Fruit fly (Drosophila melanogaster) whole organism, adult: ENCODE data around the gene COX7AL2.
A peak's percentile ranks its signal among the peaks of the same experiment; 100 is the strongest.

Experiments
- CG11617 ChIP-seq: fragments of 200-800 bp; sonication (Bioruptor generic); optimal IDR thresholded peaks from 2 replicates; lab custom pipeline; 2017; ENCODE audit warnings: mild to moderate bottlenecking, missing biosample characterization, missing genetic modification reagents, missing genetic modification characterization
- CG12768 ChIP-seq: fragments of 200-800 bp; sonication (Bioruptor generic); optimal IDR thresholded peaks from 2 replicates; lab custom pipeline; 2017; ENCODE audit warnings: missing biosample characterization, missing genetic modification characterization, mild to moderate bottlenecking, moderate library complexity, missing genetic modification reagents
- CG14711 ChIP-seq: fragments of 200-800 bp; sonication (Bioruptor generic); optimal IDR thresholded peaks from 2 replicates; lab custom pipeline; 2018; ENCODE audit warnings: missing biosample characterization, mild to moderate bottlenecking, missing genetic modification characterization, moderate library complexity
- CG1620 ChIP-seq: fragments of 200-800 bp; sonication (Bioruptor generic); optimal IDR thresholded peaks from 2 replicates; lab custom pipeline; 2016; ENCODE audit warnings: missing biosample characterization, missing genetic modification characterization
- CG33017 ChIP-seq: fragments of 200-800 bp; sonication (Bioruptor generic); optimal IDR thresholded peaks from 2 replicates; lab custom pipeline; 2018; ENCODE audit warnings: missing biosample characterization, mild to moderate bottlenecking, missing genetic modification characterization, moderate library complexity
- CG5204 ChIP-seq: fragments of 200-800 bp; sonication (Bioruptor generic); optimal IDR thresholded peaks from 2 replicates; lab custom pipeline; 2016; ENCODE audit warnings: missing biosample characterization, missing genetic modification characterization
- CG7045 ChIP-seq: fragments of 200-800 bp; sonication (Bioruptor generic); optimal IDR thresholded peaks from 2 replicates; lab custom pipeline; 2017; ENCODE audit warnings: missing biosample characterization, mild to moderate bottlenecking, missing genetic modification characterization
- CG7101 ChIP-seq: fragments of 200-800 bp; sonication (Bioruptor generic); optimal IDR thresholded peaks from 2 replicates; lab custom pipeline; 2018; ENCODE audit warnings: missing biosample characterization, mild to moderate bottlenecking, missing genetic modification characterization, moderate library complexity
- Clk ChIP-seq: fragments of 200-800 bp; sonication (Bioruptor generic); optimal IDR thresholded peaks from 2 replicates; lab custom pipeline; 2017; ENCODE audit warnings: missing biosample characterization, missing genetic modification characterization
- Crg-1 ChIP-seq: fragments of 200-800 bp; sonication (Bioruptor generic); optimal IDR thresholded peaks from 2 replicates; lab custom pipeline; 2016; ENCODE audit warnings: missing biosample characterization, missing genetic modification characterization
- Hr96 ChIP-seq: fragments of 200-800 bp; sonication (Bioruptor generic); optimal IDR thresholded peaks from 2 replicates; lab custom pipeline; 2016; ENCODE audit warnings: missing biosample characterization, missing genetic modification characterization
- Mnt ChIP-seq: fragments of 200-800 bp; sonication (Bioruptor generic); optimal IDR thresholded peaks from 2 replicates; lab custom pipeline; 2016; ENCODE audit warnings: missing biosample characterization, mild to moderate bottlenecking, missing genetic modification characterization
- bab1 ChIP-seq: fragments of 200-800 bp; sonication (Bioruptor generic); optimal IDR thresholded peaks from 3 replicates; lab custom pipeline; 2019; ENCODE audit warnings: missing biosample characterization, mild to moderate bottlenecking, missing genetic modification characterization, moderate library complexity
- cic ChIP-seq: fragments of 200-800 bp; sonication (Bioruptor generic); optimal IDR thresholded peaks from 2 replicates; lab custom pipeline; 2017; ENCODE audit warnings: missing biosample characterization, mild to moderate bottlenecking, missing genetic modification characterization, moderate library complexity
- cnc ChIP-seq, 2 experiments: fragments of >200 bp; optimal IDR thresholded peaks; 2 replicates each; lab custom pipeline; 2017
- kay ChIP-seq: fragments of 200-800 bp; sonication (Bioruptor generic); peaks from one replicate; lab custom pipeline; 2016; ENCODE audit warnings: missing biosample characterization, missing genetic modification characterization, borderline replicate concordance
- ovo ChIP-seq: fragments of 200-800 bp; sonication (Bioruptor generic); optimal IDR thresholded peaks from 2 replicates; lab custom pipeline; 2016; ENCODE audit warnings: missing biosample characterization, missing genetic modification characterization
- pad ChIP-seq: fragments of 200-800 bp; sonication (Bioruptor generic); optimal IDR thresholded peaks from 3 replicates; lab custom pipeline; 2017; ENCODE audit warnings: missing biosample characterization, missing genetic modification characterization, mild to moderate bottlenecking, moderate library complexity, missing genetic modification reagents
- tj ChIP-seq: fragments of 200-800 bp; sonication (Bioruptor generic); optimal IDR thresholded peaks from 3 replicates; lab custom pipeline; 2017; ENCODE audit warnings: missing biosample characterization, mild to moderate bottlenecking, missing genetic modification characterization, moderate library complexity
- toe ChIP-seq: fragments of 200-800 bp; sonication (Bioruptor generic); optimal IDR thresholded peaks from 2 replicates; lab custom pipeline; 2016; ENCODE audit warnings: missing biosample characterization, missing genetic modification characterization

COX7AL2 gene

dm6 chr2L:2202018-2202852, 4.5 kb upstream of the COX7AL2 start:
- peak; percentile 100 for TF ChIP-seq CG7101 (tag; lab: Kevin White, UChicago)
- TF ChIP-seq CG5204 (GFP tag; lab: Kevin White, UChicago) = peak; percentile 100
- peak; percentile 99 for TF ChIP-seq CG14711
- peak; percentile 89 for TF ChIP-seq pad (GFP tag; lab: Kevin White, UChicago)
- peak; percentile 88 for TF ChIP-seq ovo (GFP tag; lab: Kevin White, UChicago)
- peak; percentile 99 for TF ChIP-seq Hr96 (GFP tag; lab: Kevin White, UChicago)
- peak; percentile 100 for TF ChIP-seq tj (GFP tag; lab: Kevin White, UChicago)
- TF ChIP-seq CG12768 (GFP tag; lab: Kevin White, UChicago) = peak; percentile 100
- peak; percentile 100 for TF ChIP-seq CG33017 (tag; lab: Kevin White, UChicago)
- peak; percentile 99 for TF ChIP-seq Crg-1 (GFP tag; lab: Kevin White, UChicago)
- TF ChIP-seq cnc (optimal IDR thresholded peaks at IDR 0.05; lab: Kevin White, UChicago) = no peak
- peak; percentile 95 for TF ChIP-seq cic (GFP tag; lab: Kevin White, UChicago)
- peak; percentile 96 for TF ChIP-seq Mnt
- TF ChIP-seq kay (GFP tag; lab: Kevin White, UChicago) = peak; percentile 97
- peak; percentile 99 for TF ChIP-seq toe
- TF ChIP-seq CG1620 (GFP tag; lab: Kevin White, UChicago) = peak; percentile 99
- peak; percentile 99 for TF ChIP-seq CG7045 (GFP tag; lab: Kevin White, UChicago)
- TF ChIP-seq bab1 (GFP tag; lab: Kevin White, UChicago) = peak; percentile 100
- peak; percentile 100 for TF ChIP-seq CG11617 (GFP tag; lab: Kevin White, UChicago)
- TF ChIP-seq Clk (GFP tag; lab: Kevin White, UChicago) = peak; percentile 99

DNA sequence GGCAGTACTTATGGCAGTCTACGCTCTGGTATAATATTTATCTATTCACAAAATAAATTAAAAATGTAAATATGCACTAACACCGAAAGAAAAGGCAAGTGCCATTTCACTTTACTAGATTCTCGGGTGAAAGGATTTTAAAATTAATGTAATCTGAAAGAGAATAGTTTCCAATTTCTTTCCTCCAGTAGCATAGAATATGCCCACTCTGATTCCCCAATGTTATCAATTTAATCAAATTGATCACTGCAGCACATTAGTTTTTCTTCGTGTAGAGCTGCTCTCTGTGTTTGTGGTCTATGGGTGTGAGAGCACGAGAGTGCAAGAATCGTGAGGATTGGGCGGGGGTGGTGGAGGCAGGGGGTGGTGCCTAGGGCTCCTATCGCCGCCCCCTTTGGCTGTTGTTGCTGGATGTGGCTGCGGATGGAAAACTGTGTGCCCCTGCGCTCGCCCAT, 3.4 kb upstream of the COX7AL2 start:
- TF ChIP-seq CG5204 (GFP tag; lab: Kevin White, UChicago) = peak; percentile 96
- TF ChIP-seq Clk (GFP tag; lab: Kevin White, UChicago) = peak; percentile 89
- TF ChIP-seq cic (GFP tag; lab: Kevin White, UChicago) = peak; percentile 69
- peak; percentile 75 for TF ChIP-seq pad (GFP tag; lab: Kevin White, UChicago)
- TF ChIP-seq toe = peak; percentile 97
- peak; percentile 97 for TF ChIP-seq kay (GFP tag; lab: Kevin White, UChicago)
- peak; percentile 94 for TF ChIP-seq CG33017 (tag; lab: Kevin White, UChicago)
- no peak for TF ChIP-seq cnc (optimal IDR thresholded peaks at IDR 0.05; lab: Kevin White, UChicago)
- TF ChIP-seq bab1 (GFP tag; lab: Kevin White, UChicago) = peak; percentile 85
- peak; percentile 91 for TF ChIP-seq Crg-1 (GFP tag; lab: Kevin White, UChicago)
- TF ChIP-seq CG7101 (tag; lab: Kevin White, UChicago) = peak; percentile 93
- peak; percentile 88 for TF ChIP-seq Hr96 (GFP tag; lab: Kevin White, UChicago)
- no peak for TF ChIP-seq tj (GFP tag; lab: Kevin White, UChicago)
- peak; percentile 96 for TF ChIP-seq CG11617 (GFP tag; lab: Kevin White, UChicago)
- peak; percentile 97 for TF ChIP-seq CG12768 (GFP tag; lab: Kevin White, UChicago)
- peak; percentile 96 for TF ChIP-seq CG7045 (GFP tag; lab: Kevin White, UChicago)
- peak; percentile 90 for TF ChIP-seq ovo (GFP tag; lab: Kevin White, UChicago)
- TF ChIP-seq CG14711 = peak; percentile 88
- TF ChIP-seq Mnt = peak; percentile 65
- TF ChIP-seq CG1620 (GFP tag; lab: Kevin White, UChicago) = peak; percentile 86

DNA sequence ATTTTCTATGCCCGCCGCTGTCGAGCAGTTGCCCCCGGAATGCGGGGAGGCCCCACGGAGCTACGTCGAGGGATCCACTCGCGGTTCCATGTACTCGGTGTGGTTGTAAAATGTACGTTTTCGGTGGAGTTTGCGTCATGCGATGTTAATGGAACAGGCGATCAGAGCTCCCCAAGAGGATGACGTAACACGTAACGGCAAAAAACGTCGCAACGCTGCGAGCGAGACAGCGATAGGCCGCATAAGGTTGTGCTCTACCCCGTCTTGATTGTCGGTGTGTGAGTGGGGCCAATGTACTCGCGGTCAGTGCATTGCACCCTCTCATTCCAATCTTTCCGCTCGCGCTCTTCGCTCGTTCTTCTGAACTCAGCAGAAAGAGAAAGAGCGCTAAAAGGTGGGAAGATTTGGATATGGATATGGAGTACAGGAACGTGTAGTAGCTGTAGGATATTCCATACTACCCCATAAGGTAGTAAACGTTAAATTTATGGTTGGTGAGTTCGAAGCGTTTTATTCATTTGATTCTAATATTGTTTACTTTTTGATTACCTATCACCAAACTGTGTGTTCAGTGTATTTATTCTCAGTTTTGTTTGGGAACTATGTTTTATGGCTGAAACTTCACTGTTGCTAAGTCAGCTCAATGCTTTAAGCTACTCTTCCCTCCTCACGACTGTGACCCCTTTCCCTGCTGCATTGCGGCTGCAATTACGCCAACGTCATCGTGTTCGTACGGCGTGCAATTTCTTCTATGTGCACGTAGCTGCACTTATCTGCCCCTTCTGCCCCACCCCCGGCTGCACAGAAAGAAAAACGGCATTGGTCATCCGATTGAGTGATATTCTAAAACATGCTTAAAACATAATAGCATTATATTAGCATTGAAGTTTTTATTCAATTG, 2.7 kb upstream of the COX7AL2 start:
- peak; percentile 23 for TF ChIP-seq CG14711
- TF ChIP-seq cic (GFP tag; lab: Kevin White, UChicago) = peak; percentile 86
- TF ChIP-seq Hr96 (GFP tag; lab: Kevin White, UChicago) = peak; percentile 71
- TF ChIP-seq Mnt = peak; percentile 68
- TF ChIP-seq cnc (optimal IDR thresholded peaks at IDR 0.05; lab: Kevin White, UChicago) = peak; percentile 51 to 63
- TF ChIP-seq pad (GFP tag; lab: Kevin White, UChicago) = peak; percentile 97
- TF ChIP-seq CG7045 (GFP tag; lab: Kevin White, UChicago) = no peak
- TF ChIP-seq bab1 (GFP tag; lab: Kevin White, UChicago) = peak; percentile 18
- peak; percentile 97 for TF ChIP-seq tj (GFP tag; lab: Kevin White, UChicago)
- TF ChIP-seq ovo (GFP tag; lab: Kevin White, UChicago) = peak; percentile 99
- TF ChIP-seq CG7101 (tag; lab: Kevin White, UChicago) = no peak
- TF ChIP-seq CG33017 (tag; lab: Kevin White, UChicago) = peak; percentile 6
- TF ChIP-seq Clk (GFP tag; lab: Kevin White, UChicago) = peak; percentile 14
- TF ChIP-seq CG5204 (GFP tag; lab: Kevin White, UChicago) = no peak
- peak; percentile 59 for TF ChIP-seq CG12768 (GFP tag; lab: Kevin White, UChicago)
- no peak for TF ChIP-seq toe

DNA sequence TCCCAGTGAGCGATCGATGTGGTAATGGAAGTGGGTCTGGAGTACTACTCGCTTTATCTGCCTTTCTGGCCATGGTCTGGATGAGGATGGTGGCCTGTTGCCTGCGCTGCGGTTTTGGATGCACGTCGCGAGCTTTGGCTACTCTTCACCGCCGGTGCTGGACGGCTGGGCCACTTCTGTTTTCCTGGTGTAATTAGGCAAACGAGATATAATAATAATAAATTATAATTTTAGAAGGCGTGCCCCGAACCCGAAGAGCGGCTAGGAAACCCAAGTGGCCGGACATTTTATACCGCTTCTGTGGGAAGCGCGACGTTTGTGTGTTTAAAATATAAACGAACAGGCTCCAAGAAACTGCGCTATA, 1.7 kb upstream of the COX7AL2 start:
- TF ChIP-seq CG5204 (GFP tag; lab: Kevin White, UChicago) (no peak), bab1 (GFP tag; lab: Kevin White, UChicago) (no peak), CG7045 (GFP tag; lab: Kevin White, UChicago) (no peak), ovo (GFP tag; lab: Kevin White, UChicago) (no peak), pad (GFP tag; lab: Kevin White, UChicago) (no peak), CG33017 (tag; lab: Kevin White, UChicago) (no peak), toe (no peak), CG7101 (tag; lab: Kevin White, UChicago) (no peak)
